Worm (Caenorhabditis elegans) whole organism, L1 larva: ENCODE measurements around the gene C46F11.5.

ENCODE experiments used
- C04F5.9 ChIP-seq: sonication (generic microtip); optimal IDR thresholded peaks from 2 replicates; lab custom pipeline; 2016; ENCODE audit warnings: missing genetic modification characterization, missing compliant biosample characterization
- Y116A8C.19 ChIP-seq: sonication (generic microtip); optimal IDR thresholded peaks from 2 replicates; lab custom pipeline; 2016; ENCODE audit warnings: missing compliant biosample characterization, missing genetic modification characterization, borderline replicate concordance
- aly-2 ChIP-seq: fragments of 150-350 bp; optimal IDR thresholded peaks from 2 replicates; lab custom pipeline; 2014; ENCODE audit warnings: missing biosample characterization, missing genetic modification characterization
- ama-1 ChIP-seq: fragments of 150-350 bp; optimal IDR thresholded peaks from 2 replicates; lab custom pipeline; 2014
- blmp-1 ChIP-seq: fragments of 150-350 bp; optimal IDR thresholded peaks from 2 replicates; lab custom pipeline; 2014; ENCODE audit warnings: missing biosample characterization, missing genetic modification characterization
- ceh-8 ChIP-seq: fragments of 200-800 bp; sonication (Bioruptor generic); optimal IDR thresholded peaks from 2 replicates; lab custom pipeline; 2018; ENCODE audit warnings: mild to moderate bottlenecking, missing genetic modification characterization, moderate library complexity, missing compliant biosample characterization
- ceh-82 ChIP-seq, 3 experiments: fragments of 150-350 bp in 1 of 3; sonication (generic microtip) in 2 of 3; optimal IDR thresholded peaks; 2 replicates each; lab custom pipeline; 2014 to 2017; ENCODE audit warnings: missing biosample characterization in 3 of 3, missing genetic modification characterization in 3 of 3
- dpl-1 ChIP-seq, 3 experiments: fragments of 150-350 bp in 2 of 3; sonication (generic microtip) in 1 of 3; optimal IDR thresholded peaks; 2 replicates each; lab custom pipeline; 2014 to 2017; ENCODE audit warnings: missing biosample characterization in 3 of 3, missing genetic modification characterization in 3 of 3, missing genetic modification reagents in 3 of 3
- dsc-1 ChIP-seq: sonication (generic microtip); optimal IDR thresholded peaks from 2 replicates; lab custom pipeline; 2016; ENCODE audit warnings: mild to moderate bottlenecking, missing genetic modification characterization, missing compliant biosample characterization
- efl-1 ChIP-seq, 4 experiments: fragments of 150-350 bp; optimal IDR thresholded peaks in 3 of 4; peaks in 1 of 4; 1 replicate in 1 of 4; 2 replicates in 3 of 4; lab custom pipeline; 2014; ENCODE audit warnings: missing biosample characterization in 2 of 4, missing genetic modification characterization in 2 of 4, missing genetic modification reagents in 2 of 4
- efl-3 ChIP-seq: fragments of 200-800 bp; sonication (Bioruptor generic); optimal IDR thresholded peaks from 2 replicates; lab custom pipeline; 2018; ENCODE audit warnings: mild to moderate bottlenecking, missing genetic modification characterization, missing compliant biosample characterization
- egl-13 ChIP-seq: sonication (generic microtip); optimal IDR thresholded peaks from 2 replicates; lab custom pipeline; 2016; ENCODE audit warnings: missing genotype, missing genetic modification reagents, missing genetic modification characterization, missing compliant biosample characterization
- egl-27 ChIP-seq, 2 experiments: fragments of 150-350 bp in 1 of 2; sonication (generic microtip); optimal IDR thresholded peaks; 3 replicates each; lab custom pipeline; 2017 to 2018; ENCODE audit warnings: missing biosample characterization in 2 of 2, missing genetic modification characterization in 2 of 2, missing genetic modification reagents in 2 of 2
- elt-2 ChIP-seq: sonication (generic microtip); optimal IDR thresholded peaks from 2 replicates; lab custom pipeline; 2016; ENCODE audit warnings: missing genetic modification characterization, mild to moderate bottlenecking, inconsistent platforms, missing compliant biosample characterization, missing genetic modification reagents
- fkh-4 ChIP-seq: sonication (generic microtip); optimal IDR thresholded peaks from 2 replicates; lab custom pipeline; 2016; ENCODE audit warnings: missing compliant biosample characterization, missing genetic modification characterization, borderline replicate concordance
- fkh-8 ChIP-seq: sonication (generic microtip); optimal IDR thresholded peaks from 2 replicates; lab custom pipeline; 2016; ENCODE audit warnings: mild to moderate bottlenecking, missing genetic modification characterization, missing compliant biosample characterization
- fos-1 ChIP-seq: fragments of 150-350 bp; optimal IDR thresholded peaks from 2 replicates; lab custom pipeline; 2014; ENCODE audit warnings: missing biosample characterization, missing genetic modification characterization
- hlh-17 ChIP-seq: fragments of 200-800 bp; sonication (Bioruptor generic); optimal IDR thresholded peaks from 2 replicates; lab custom pipeline; 2018; ENCODE audit warnings: missing genetic modification characterization, mild to moderate bottlenecking, missing compliant biosample characterization, moderate library complexity, borderline replicate concordance
- hlh-4 ChIP-seq: sonication (generic microtip); optimal IDR thresholded peaks from 2 replicates; lab custom pipeline; 2016; ENCODE audit warnings: mild to moderate bottlenecking, missing genetic modification characterization, missing compliant biosample characterization
- irx-1 ChIP-seq: sonication (generic microtip); optimal IDR thresholded peaks from 2 replicates; lab custom pipeline; 2016; ENCODE audit warnings: missing genetic modification characterization, missing compliant biosample characterization
- isw-1 ChIP-seq: fragments of 200-800 bp; sonication (Bioruptor generic); IDR thresholded peaks from 2 replicates; pipeline ENCODE4 v1.3.6; 2022; ENCODE audit warnings: missing genetic modification characterization, missing compliant biosample characterization
- jun-1 ChIP-seq: fragments of 150-350 bp; optimal IDR thresholded peaks from 2 replicates; lab custom pipeline; 2014; ENCODE audit warnings: missing biosample characterization, missing genetic modification reagents, missing genetic modification characterization
- lin-13 ChIP-seq: fragments of 150-350 bp; optimal IDR thresholded peaks from 2 replicates; lab custom pipeline; 2014; ENCODE audit warnings: missing biosample characterization, missing genetic modification reagents, missing genetic modification characterization
- lin-14 ChIP-seq: fragments of 200-800 bp; sonication (Bioruptor generic); optimal IDR thresholded peaks from 2 replicates; lab custom pipeline; 2018; ENCODE audit warnings: mild to moderate bottlenecking, missing genetic modification characterization, moderate library complexity, missing compliant biosample characterization
- lin-15B ChIP-seq: fragments of 150-350 bp; sonication (generic microtip); optimal IDR thresholded peaks from 3 replicates; lab custom pipeline; 2014; ENCODE audit warnings: missing biosample characterization, missing genetic modification characterization
- lin-35 ChIP-seq, 2 experiments: fragments of 150-350 bp; optimal IDR thresholded peaks; 2 replicates each; lab custom pipeline; 2014; ENCODE audit warnings: missing biosample characterization in 2 of 2, missing genetic modification characterization in 2 of 2, missing genetic modification reagents in 2 of 2
- lsy-2 ChIP-seq, 2 experiments: fragments of 150-350 bp; optimal IDR thresholded peaks; 2 replicates each; lab custom pipeline; 2014; ENCODE audit warnings: missing biosample characterization in 2 of 2, missing genetic modification characterization in 2 of 2
- mab-9 ChIP-seq: fragments of 200-800 bp; sonication (Bioruptor generic); IDR thresholded peaks from 2 replicates; pipeline ENCODE4 v1.3.6; 2022; ENCODE audit warnings: missing genetic modification reagents, missing genetic modification characterization, missing compliant biosample characterization
- mep-1 ChIP-seq: fragments of 150-350 bp; optimal IDR thresholded peaks from 2 replicates; lab custom pipeline; 2014; ENCODE audit warnings: missing biosample characterization, missing genetic modification characterization
- nhr-237 ChIP-seq: fragments of 150-350 bp; optimal IDR thresholded peaks from 2 replicates; lab custom pipeline; 2014; ENCODE audit warnings: missing biosample characterization, missing genetic modification characterization
- nhr-28 ChIP-seq: fragments of 150-350 bp; optimal IDR thresholded peaks from 2 replicates; lab custom pipeline; 2014; ENCODE audit warnings: missing biosample characterization, missing genetic modification characterization
- nhr-76 ChIP-seq: sonication (generic microtip); optimal IDR thresholded peaks from 2 replicates; lab custom pipeline; 2017; ENCODE audit warnings: missing biosample characterization, missing genetic modification characterization
- nhr-77 ChIP-seq: fragments of 150-350 bp; optimal IDR thresholded peaks from 2 replicates; lab custom pipeline; 2014; ENCODE audit warnings: missing biosample characterization, missing genetic modification characterization
- nhr-84 ChIP-seq: sonication (generic microtip); optimal IDR thresholded peaks from 2 replicates; lab custom pipeline; 2017; ENCODE audit warnings: missing biosample characterization, missing genetic modification characterization
- nhr-85 ChIP-seq: sonication (generic microtip); peaks from one replicate; lab custom pipeline; 2016; ENCODE audit warnings: missing genetic modification characterization, inconsistent platforms, missing compliant biosample characterization
- nhr-90 ChIP-seq: sonication (generic microtip); optimal IDR thresholded peaks from 2 replicates; lab custom pipeline; 2016; ENCODE audit warnings: mild to moderate bottlenecking, missing genetic modification characterization, missing compliant biosample characterization; ENCODE audit not compliant: poor library complexity
- pqm-1 ChIP-seq: sonication (generic microtip); optimal IDR thresholded peaks from 3 replicates; lab custom pipeline; 2017; ENCODE audit warnings: missing biosample characterization, missing genetic modification characterization
- snpc-4 ChIP-seq: fragments of 150-350 bp; optimal IDR thresholded peaks from 2 replicates; lab custom pipeline; 2014; ENCODE audit warnings: missing biosample characterization, missing genetic modification characterization
- snu-23 ChIP-seq: sonication (generic microtip); optimal IDR thresholded peaks from 2 replicates; lab custom pipeline; 2016; ENCODE audit warnings: missing genetic modification characterization, missing compliant biosample characterization
- sptf-1 ChIP-seq: fragments of 150-350 bp; optimal IDR thresholded peaks from 2 replicates; lab custom pipeline; 2014; ENCODE audit warnings: missing biosample characterization, missing genetic modification characterization
- sup-37 ChIP-seq: fragments of 200-800 bp; sonication (Bioruptor generic); optimal IDR thresholded peaks from 2 replicates; lab custom pipeline; 2018; ENCODE audit warnings: mild to moderate bottlenecking, missing genetic modification characterization, missing compliant biosample characterization
- swsn-7 ChIP-seq: sonication (generic microtip); optimal IDR thresholded peaks from 2 replicates; lab custom pipeline; 2016; ENCODE audit warnings: missing genetic modification characterization, missing compliant biosample characterization
- tbx-2 ChIP-seq: sonication (generic microtip); optimal IDR thresholded peaks from 2 replicates; lab custom pipeline; 2016; ENCODE audit warnings: missing genetic modification characterization, missing compliant biosample characterization
- unc-30 ChIP-seq: sonication (generic microtip); optimal IDR thresholded peaks from 2 replicates; lab custom pipeline; 2017; ENCODE audit warnings: missing biosample characterization, missing genetic modification characterization
- unc-62 ChIP-seq: fragments of 150-350 bp; optimal IDR thresholded peaks from 2 replicates; lab custom pipeline; 2014; ENCODE audit warnings: missing biosample characterization, missing genetic modification reagents, missing genetic modification characterization
- zip-4 ChIP-seq: fragments of 200-800 bp; sonication (Bioruptor generic); optimal IDR thresholded peaks from 2 replicates; lab custom pipeline; 2018; ENCODE audit warnings: mild to moderate bottlenecking, missing genetic modification characterization, moderate library complexity, missing compliant biosample characterization

The C46F11.5 gene

ce11 chrIII:3677378-3677777 lies 20.0 kb upstream of the C46F11.5 start (continued):
- TF ChIP-seq elt-2 (tag; lab: Kevin White, UChicago), result no peak
- no peak for TF ChIP-seq nhr-84
- TF ChIP-seq hlh-17 (GFP tag; lab: Kevin White, UChicago), result no peak
- no peak for TF ChIP-seq mab-9 (GFP tag; lab: Robert Waterston, UW)
- TF ChIP-seq isw-1 (GFP tag; lab: Robert Waterston, UW), result peak; percentile 45
- no peak for TF ChIP-seq egl-27 (tag; optimal IDR thresholded peaks at IDR 0.05; lab: Kevin White, UChicago)
- no peak for TF ChIP-seq hlh-4 (tag; lab: Kevin White, UChicago)
- peak; percentile 68 for TF ChIP-seq snu-23 (GFP tag; lab: Kevin White, UChicago)
- peak; percentile 24 for TF ChIP-seq jun-1 (tag; lab: Kevin White, UChicago)
- no peak for TF ChIP-seq ceh-8 (GFP tag; lab: Kevin White, UChicago)
- TF ChIP-seq C04F5.9 (tag; lab: Kevin White, UChicago), result no peak
- TF ChIP-seq snpc-4 (tag; lab: Kevin White, UChicago), result no peak
- no peak for TF ChIP-seq ama-1
- TF ChIP-seq sup-37 (GFP tag; lab: Kevin White, UChicago), result no peak
- TF ChIP-seq ceh-82 (tag; optimal IDR thresholded peaks at IDR 0.05; lab: Kevin White, UChicago), result peak; percentile 49 to 65 (median 55)
- peak; percentile 35 for TF ChIP-seq nhr-77
- TF ChIP-seq efl-3 (GFP tag; lab: Kevin White, UChicago), result no peak
- TF ChIP-seq dpl-1 (GFP tag; optimal IDR thresholded peaks at IDR 0.05; lab: Kevin White, UChicago), result peak; percentile 7 to 48 (median 27)
- TF ChIP-seq pqm-1 (tag; lab: Kevin White, UChicago), result no peak
- peak; percentile 60 for TF ChIP-seq tbx-2 (tag; lab: Kevin White, UChicago)
- TF ChIP-seq unc-62 (GFP tag; lab: Kevin White, UChicago), result no peak
- TF ChIP-seq blmp-1 (tag; lab: Kevin White, UChicago), result no peak
- peak; percentile 33 for TF ChIP-seq lin-13
- peak; percentile 89 for TF ChIP-seq lin-14
- no peak for TF ChIP-seq nhr-76
- TF ChIP-seq lin-15B (tag; lab: Kevin White, UChicago), result peak; percentile 38
- peak; percentile 42 for TF ChIP-seq irx-1 (tag; lab: Kevin White, UChicago)
- TF ChIP-seq efl-1 (optimal IDR thresholded peaks at IDR 0.05; lab: Kevin White, UChicago), result peak; percentile 64
- TF ChIP-seq efl-1 (GFP tag; optimal IDR thresholded peaks at IDR 0.05 in 1 of 2; lab: Kevin White, UChicago), result peak; percentile 24 to 94
- TF ChIP-seq Y116A8C.19 (tag; lab: Kevin White, UChicago), result no peak
- no peak for TF ChIP-seq aly-2 (tag; lab: Kevin White, UChicago)

- peak; percentile 94 for TF ChIP-seq blmp-1 (tag; lab: Kevin White, UChicago)
- TF ChIP-seq nhr-28, result no peak
- TF ChIP-seq lin-35 (GFP tag; optimal IDR thresholded peaks at IDR 0.05; lab: Kevin White, UChicago), result no peak
Observed at ce11 chrIII:3675480-3675879, 18.1 kb upstream of the C46F11.5 start.

- TF ChIP-seq dsc-1 (tag; lab: Kevin White, UChicago), result peak; percentile 60
- no peak for TF ChIP-seq sptf-1
Observed at ce11 chrIII:3674149-3674548, 16.7 kb upstream of the C46F11.5 start.

ce11 chrIII:3672839-3673238 lies 15.4 kb upstream of the C46F11.5 start:
- TF ChIP-seq egl-13 (tag; lab: Kevin White, UChicago) (no peak), unc-30 (tag; lab: Kevin White, UChicago) (no peak), zip-4 (GFP tag; lab: Kevin White, UChicago) (no peak), mep-1 (peak; percentile 28), snpc-4 (tag; lab: Kevin White, UChicago) (no peak), efl-1 (optimal IDR thresholded peaks at IDR 0.05; lab: Kevin White, UChicago) (peak in 1 of 2 experiments; percentile 18), efl-1 (GFP tag; optimal IDR thresholded peaks at IDR 0.05 in 1 of 2; lab: Kevin White, UChicago) (peak in 1 of 2 experiments; percentile 85), fos-1 (tag; lab: Kevin White, UChicago) (peak; percentile 13), fkh-4 (no peak), lin-35 (GFP tag; optimal IDR thresholded peaks at IDR 0.05; lab: Kevin White, UChicago) (peak; percentile 17 to 30), nhr-237 (tag; lab: Kevin White, UChicago) (no peak), snu-23 (GFP tag; lab: Kevin White, UChicago) (peak; percentile 50), jun-1 (tag; lab: Kevin White, UChicago) (no peak), ama-1 (no peak), fkh-8 (tag; lab: Kevin White, UChicago) (no peak), nhr-77 (no peak), lin-15B (tag; lab: Kevin White, UChicago) (no peak), isw-1 (GFP tag; lab: Robert Waterston, UW) (no peak), nhr-85 (tag; lab: Kevin White, UChicago) (peak; percentile 78), swsn-7 (peak; percentile 13), ceh-8 (GFP tag; lab: Kevin White, UChicago) (no peak), nhr-90 (tag; lab: Kevin White, UChicago) (no peak), lsy-2 (tag; optimal IDR thresholded peaks at IDR 0.05; lab: Kevin White, UChicago) (peak; percentile 13 to 48)
